Fruit fly (Drosophila melanogaster) whole organism: ENCODE results near the gene Fas1.

ENCODE experiments used
- Dll ChIP-seq: fragments of >200 bp; optimal IDR thresholded peaks from 2 replicates; lab custom pipeline; 2017
- EcR ChIP-seq, 2 experiments: fragments of >200 bp; optimal IDR thresholded peaks; 2 replicates each; lab custom pipeline; 2017; ENCODE audit warnings: missing biosample characterization in 2 of 2, missing genetic modification characterization in 2 of 2, missing genetic modification reagents in 2 of 2
- pan ChIP-seq: fragments of >200 bp; optimal IDR thresholded peaks from 2 replicates; lab custom pipeline; 2017
- usp ChIP-seq: fragments of >200 bp; optimal IDR thresholded peaks from 2 replicates; lab custom pipeline; 2017; ENCODE audit warnings: missing biosample characterization, missing genetic modification characterization, mixed read lengths

- TF ChIP-seq EcR (GFP tag; optimal IDR thresholded peaks at IDR 0.05; lab: Kevin White, UChicago) (no peak), pan (lab: Kevin White, UChicago) (no peak), Dll (lab: Kevin White, UChicago) (no peak), usp (GFP tag; lab: Kevin White, UChicago) (no peak)
These were observed 7.4 kb upstream of the Fas1 start, which contains the start of gene CG17560 for dm6 chr3R:16617650-16618049.
